Fruit fly (Drosophila melanogaster): ENCODE data around the gene pasi1.

Gene pasi1

DNA sequence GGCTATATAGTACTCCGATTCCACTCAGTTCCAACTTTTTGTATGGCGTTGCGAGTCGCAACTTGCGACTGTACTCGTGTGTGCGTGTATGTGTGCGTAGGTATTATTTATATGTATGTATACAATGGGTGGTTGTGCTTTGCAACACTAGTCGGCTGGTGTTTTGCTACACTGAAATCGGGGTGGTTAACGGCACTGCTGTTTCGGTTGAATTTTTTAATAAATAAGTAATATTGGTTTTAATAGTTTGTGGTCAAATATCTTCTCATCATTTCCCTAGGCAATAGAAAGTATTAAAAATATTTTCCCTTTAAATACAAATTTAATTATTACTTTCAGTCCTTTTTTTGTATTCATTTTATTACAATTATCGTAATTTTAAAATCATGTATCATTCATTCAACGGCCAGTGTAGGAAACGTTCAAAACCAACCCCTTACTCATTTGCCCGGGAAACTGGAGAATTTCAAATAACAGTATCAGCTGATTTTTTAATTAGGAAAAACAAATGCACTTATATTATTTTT lies 3.4 kb downstream of the pasi1 start, which contains the start of gene CG7379 (continued):
- TF ChIP-seq CG8765 (GFP tag; IDR thresholded peaks at IDR 0.05) (peak; percentile 45), Nf-YA (GFP tag; IDR thresholded peaks at IDR 0.05) (no peak), danr (GFP tag; IDR thresholded peaks at IDR 0.05) (peak; percentile 53; the same call in 1 of the 2 replicates), CG7839 (tag; optimal IDR thresholded peaks at IDR 0.05) (peak; percentile 75), CG10462 (GFP tag; optimal IDR thresholded peaks at IDR 0.05) (peak; percentile 67), B-H1 (GFP tag; IDR thresholded peaks at IDR 0.05) (no peak), ken (GFP tag; IDR thresholded peaks at IDR 0.05) (peak; percentile 94), Neu2 (GFP tag; optimal IDR thresholded peaks at IDR 0.05; ENCODE audit: borderline replicate concordance) (no peak), br (optimal IDR thresholded peaks at IDR 0.05) (no peak), emc (GFP tag; optimal IDR thresholded peaks at IDR 0.05) (peak; percentile 69), Blimp-1 (GFP tag; optimal IDR thresholded peaks at IDR 0.05) (no peak), NC2β (GFP tag; optimal IDR thresholded peaks at IDR 0.05) (peak; percentile 63), ind (GFP tag; optimal IDR thresholded peaks at IDR 0.05) (peak; percentile 91), GATAe (GFP tag; conservative IDR thresholded peaks at IDR 0.05) (no peak; the same call in 1 of the 2 replicates), zen (tag; optimal IDR thresholded peaks at IDR 0.05) (peak; percentile 71), CG12155 (GFP tag; optimal IDR thresholded peaks at IDR 0.05) (peak; percentile 89), CG7928 (GFP tag; optimal IDR thresholded peaks at IDR 0.05) (peak; percentile 56), Lpt (GFP tag; optimal IDR thresholded peaks at IDR 0.05) (no peak), CG15514 (GFP tag; optimal IDR thresholded peaks at IDR 0.05) (peak; percentile 85), CG11093 (GFP tag; IDR thresholded peaks at IDR 0.05) (peak; percentile 49; the same call in 1 of the 3 replicates), fd3F (GFP tag; optimal IDR thresholded peaks at IDR 0.05) (peak; percentile 67), hkb (optimal IDR thresholded peaks at IDR 0.05) (peak; percentile 48), hkb (GFP tag; IDR thresholded peaks at IDR 0.05) (peak; percentile 54), CG12659 (GFP tag; optimal IDR thresholded peaks at IDR 0.05) (peak; percentile 95), CG2199 (GFP tag; IDR thresholded peaks at IDR 0.05) (peak; percentile 62; the same call in 1 of the 3 replicates), CG6175 (GFP tag; IDR thresholded peaks at IDR 0.05) (peak; percentile 71; the same call in 1 of the 3 replicates), CG32767 (GFP tag; IDR thresholded peaks at IDR 0.05) (peak; percentile 78), CG8388 (GFP tag; optimal IDR thresholded peaks at IDR 0.05) (peak; percentile 52), Trl (optimal IDR thresholded peaks at IDR 0.05) (no peak), Trl (GFP tag; optimal IDR thresholded peaks at IDR 0.05) (peak; percentile 80), CG30403 (GFP tag; optimal IDR thresholded peaks at IDR 0.05) (peak; percentile 90), Dad (GFP tag; optimal IDR thresholded peaks at IDR 0.05) (peak; percentile 83), dati (GFP tag; IDR thresholded peaks at IDR 0.05) (no peak), ci (GFP tag; IDR thresholded peaks at IDR 0.05) (peak; percentile 77), trem (tag; optimal IDR thresholded peaks at IDR 0.05) (peak; percentile 73), CG12236 (GFP tag; optimal IDR thresholded peaks at IDR 0.05) (peak; percentile 14), CG1647 (GFP tag; optimal IDR thresholded peaks at IDR 0.05) (peak; percentile 87), fru (optimal IDR thresholded peaks at IDR 0.05) (no peak), Sry-δ (GFP tag; optimal IDR thresholded peaks at IDR 0.05) (peak; percentile 55), Poxn (GFP tag; IDR thresholded peaks at IDR 0.05) (peak; percentile 33; the same call in 1 of the 2 replicates), CG6854 (GFP tag; optimal IDR thresholded peaks at IDR 0.05) (no peak), gcm2 (GFP tag; optimal IDR thresholded peaks at IDR 0.05) (peak; percentile 44), zf30C (GFP tag; optimal IDR thresholded peaks at IDR 0.05) (peak; percentile 24), CG4707 (GFP tag; optimal IDR thresholded peaks at IDR 0.05) (peak; percentile 59), prd (optimal IDR thresholded peaks at IDR 0.05) (no peak), prd (GFP tag; IDR thresholded peaks at IDR 0.05) (peak; percentile 74), CG8290 (GFP tag; optimal IDR thresholded peaks at IDR 0.05) (peak; percentile 94), CG8290 (tag; optimal IDR thresholded peaks at IDR 0.05) (peak; percentile 89 to 90), CG3847 (GFP tag; IDR thresholded peaks at IDR 0.05) (peak; percentile 95), CG2202 (tag; optimal IDR thresholded peaks at IDR 0.05) (peak; percentile 45), Fer2 (tag; optimal IDR thresholded peaks at IDR 0.05) (peak; percentile 57), HLH54F (GFP tag; optimal IDR thresholded peaks at IDR 0.05) (peak; percentile 94), Bgb (GFP tag; IDR thresholded peaks at IDR 0.05; ENCODE audit: partially characterized antibody) (peak; percentile 25; the same call in 1 of the 2 replicates)

Measured in whole organism, embryonic.